Worm (Caenorhabditis elegans) whole organism, L4/young adult: ENCODE measurements around the gene zig-5.

Experiments
- W03F9.2 ChIP-seq: fragments of 150-350 bp; optimal IDR thresholded peaks from 2 replicates; lab custom pipeline; 2014; ENCODE audit warnings: missing biosample characterization, missing genetic modification characterization
- him-1 ChIP-seq: sonication (generic microtip); optimal IDR thresholded peaks from 2 replicates; lab custom pipeline; 2016; ENCODE audit warnings: missing genotype, missing genetic modification reagents, missing genetic modification characterization, missing compliant biosample characterization

- no peak for TF ChIP-seq W03F9.2
- no peak for TF ChIP-seq him-1 (tag; lab: Kevin White, UChicago)
These were observed 42.1 kb downstream of the zig-5 start, which contains the start of gene cut-6 for ce11 chrIII:10911160-10911559.
